Fruit fly (Drosophila melanogaster): Measurements from ENCODE around the gene CG14262.
A peak's percentile ranks its signal among the peaks of the same experiment; 100 is the strongest.

CG14262 gene

DNA sequence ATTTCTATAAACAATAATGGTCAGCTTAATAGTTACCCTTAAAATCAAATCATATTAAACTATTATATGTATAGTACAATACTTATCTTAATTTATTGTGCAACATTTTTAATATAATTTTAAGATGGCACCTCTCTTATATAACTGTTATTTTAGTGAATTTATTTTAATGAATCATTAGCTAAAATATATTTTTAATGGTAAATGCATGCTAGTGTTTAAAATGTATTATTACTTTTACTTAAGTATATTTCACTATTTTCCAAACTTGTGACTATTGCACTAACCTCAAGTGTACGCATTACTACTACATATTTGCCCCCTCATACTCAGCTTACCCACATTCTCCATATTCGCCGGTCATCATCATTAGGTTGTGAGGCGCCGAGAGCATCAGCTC is 19.0 kb downstream of the CG14262 start (continued):
- TF ChIP-seq mam (GFP tag; optimal IDR thresholded peaks at IDR 0.05) = no peak
- peak; percentile 36; the same call in 1 of the 2 replicates for TF ChIP-seq CG9932 (GFP tag; IDR thresholded peaks at IDR 0.05)
- TF ChIP-seq dati (GFP tag; IDR thresholded peaks at IDR 0.05) = no peak
- TF ChIP-seq CG17568 (GFP tag; optimal IDR thresholded peaks at IDR 0.05) = no peak
- no peak for TF ChIP-seq NFAT (GFP tag; IDR thresholded peaks at IDR 0.05)
- peak; percentile 24; the same call in 1 of the 2 replicates for TF ChIP-seq CG14667 (GFP tag; IDR thresholded peaks at IDR 0.05)
- TF ChIP-seq Oli (tag; optimal IDR thresholded peaks at IDR 0.05) = peak; percentile 84
- TF ChIP-seq Sox102F (GFP tag; optimal IDR thresholded peaks at IDR 0.05) = peak; percentile 88
- peak; percentile 52 for TF ChIP-seq CG12769 (tag; optimal IDR thresholded peaks at IDR 0.05)
- TF ChIP-seq cad (GFP tag; optimal IDR thresholded peaks at IDR 0.05) = no peak
- TF ChIP-seq CG9727 (GFP tag; optimal IDR thresholded peaks at IDR 0.05) = peak; percentile 87
- no peak for TF ChIP-seq CG9609 (GFP tag; optimal IDR thresholded peaks at IDR 0.05)
- TF ChIP-seq slbo (GFP tag; IDR thresholded peaks at IDR 0.05) = peak; percentile 67
- TF ChIP-seq CG8765 (GFP tag; IDR thresholded peaks at IDR 0.05) = no peak
- peak; percentile 91 for TF ChIP-seq CG12391 (tag; optimal IDR thresholded peaks at IDR 0.05)
- no peak for TF ChIP-seq yki (optimal IDR thresholded peaks at IDR 0.05)
- peak; percentile 80; the same call in 1 of the 2 replicates for TF ChIP-seq CG32532 (GFP tag; IDR thresholded peaks at IDR 0.05)
- no peak for TF ChIP-seq Lpt (GFP tag; optimal IDR thresholded peaks at IDR 0.05)
- no peak for TF ChIP-seq CG11085 (GFP tag; IDR thresholded peaks at IDR 0.05)
- no peak for TF ChIP-seq CG11560 (tag; IDR thresholded peaks at IDR 0.05)
- TF ChIP-seq Stat92E (GFP tag; optimal IDR thresholded peaks at IDR 0.05) = peak in 1 of 3 experiments; percentile 44
- TF ChIP-seq Hr78 (GFP tag; optimal IDR thresholded peaks at IDR 0.05) = peak in 1 of 2 experiments; percentile 81
- no peak for TF ChIP-seq gfzf (GFP tag; optimal IDR thresholded peaks at IDR 0.05)
- peak; percentile 59; the same call in 2 of the 3 replicates for TF ChIP-seq ci (GFP tag; IDR thresholded peaks at IDR 0.05)
- TF ChIP-seq CG15696 (tag; optimal IDR thresholded peaks at IDR 0.05) = peak; percentile 77
- no peak for TF ChIP-seq Opbp (GFP tag; IDR thresholded peaks at IDR 0.05; ENCODE audit: partially characterized antibody)
- TF ChIP-seq Fer1 (GFP tag; optimal IDR thresholded peaks at IDR 0.05) = peak; percentile 81
- 0 out of 3 replicates have a peak, but pooled peaks have one; percentile 37 for TF ChIP-seq Dbx (GFP tag; IDR thresholded peaks at IDR 0.05)
- TF ChIP-seq fu2 (GFP tag; optimal IDR thresholded peaks at IDR 0.05) = no peak
- no peak for TF ChIP-seq gro (GFP tag; optimal IDR thresholded peaks at IDR 0.05)
- no peak for TF ChIP-seq CG16863 (GFP tag; optimal IDR thresholded peaks at IDR 0.05)
- TF ChIP-seq Nf-YC (tag; optimal IDR thresholded peaks at IDR 0.05) = peak; percentile 81
- TF ChIP-seq Usf (GFP tag; optimal IDR thresholded peaks at IDR 0.05) = no peak
- peak; percentile 58; the same call in 1 of the 2 replicates for TF ChIP-seq CG32772 (GFP tag; IDR thresholded peaks at IDR 0.05)
- 0 out of 2 replicates have a peak, but pooled peaks have one; percentile 49 for TF ChIP-seq ap (GFP tag; IDR thresholded peaks at IDR 0.05)
- TF ChIP-seq CG15269 (tag; optimal IDR thresholded peaks at IDR 0.05) = peak; percentile 91
- peak; percentile 92 for TF ChIP-seq CG7839 (tag; optimal IDR thresholded peaks at IDR 0.05)
- no peak for TF ChIP-seq h (optimal IDR thresholded peaks at IDR 0.05)
- no peak for TF ChIP-seq nerfin-2 (GFP tag; IDR thresholded peaks at IDR 0.05; ENCODE audit: partially characterized antibody)
- no peak for TF ChIP-seq chn (GFP tag; optimal IDR thresholded peaks at IDR 0.05)
- TF ChIP-seq BEAF-32 (GFP tag; optimal IDR thresholded peaks at IDR 0.05) = no peak
- TF ChIP-seq CG5180 (GFP tag; optimal IDR thresholded peaks at IDR 0.05) = peak; percentile 48
- TF ChIP-seq Spps (tag; optimal IDR thresholded peaks at IDR 0.05) = peak; percentile 76
- peak; percentile 50 for TF ChIP-seq CG4820 (GFP tag; optimal IDR thresholded peaks at IDR 0.05)
- peak; percentile 61; the same call in 1 of the 2 replicates for TF ChIP-seq CG17328 (GFP tag; IDR thresholded peaks at IDR 0.05)
- peak; percentile 78 for TF ChIP-seq cwo (GFP tag; optimal IDR thresholded peaks at IDR 0.05)
- peak; percentile 75 for TF ChIP-seq Deaf1 (tag; optimal IDR thresholded peaks at IDR 0.05)
- no peak for TF ChIP-seq pzg (GFP tag; optimal IDR thresholded peaks at IDR 0.05)
- TF ChIP-seq CG11247 (GFP tag; IDR thresholded peaks at IDR 0.05) = no peak
- peak; percentile 45 for TF ChIP-seq CG3847 (GFP tag; IDR thresholded peaks at IDR 0.05)
- no peak for TF ChIP-seq Doc2 (GFP tag; IDR thresholded peaks at IDR 0.05)
